Worm (Caenorhabditis elegans) whole organism, L4 larva: ENCODE measurements around the gene nhr-164.

Experiments used
- lsy-2 ChIP-seq, 2 experiments: fragments of 150-350 bp in 1 of 2; sonication (generic microtip) in 1 of 2; optimal IDR thresholded peaks; 2 replicates each; lab custom pipeline; 2014 to 2017; ENCODE audit warnings: missing biosample characterization in 2 of 2, missing genetic modification characterization in 2 of 2
- zag-1 ChIP-seq: fragments of 150-350 bp; optimal IDR thresholded peaks from 2 replicates; lab custom pipeline; 2014; ENCODE audit warnings: missing biosample characterization, missing genetic modification characterization
- ztf-11 ChIP-seq: fragments of 150-350 bp; optimal IDR thresholded peaks from 2 replicates; lab custom pipeline; 2014; ENCODE audit warnings: missing biosample characterization, missing genetic modification characterization

DNA sequence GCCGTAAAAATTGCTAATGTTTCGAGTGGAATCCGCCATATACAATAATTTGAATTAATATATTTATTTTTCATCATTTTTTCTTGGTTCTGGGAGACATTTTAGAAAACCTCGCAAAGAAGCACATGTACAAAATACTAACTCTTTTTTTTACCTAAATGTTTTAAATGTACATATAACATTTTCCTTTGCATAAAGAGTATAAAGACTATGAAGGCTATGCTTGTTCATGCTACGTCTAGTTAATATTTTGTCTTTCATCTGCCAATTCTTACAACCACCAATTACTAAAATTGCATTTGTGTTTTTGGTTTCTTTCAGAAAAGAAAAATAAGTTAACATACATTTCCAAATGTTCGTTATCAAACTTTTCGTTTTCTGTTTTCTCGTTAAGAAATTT is 14.2 kb downstream of the nhr-164 start, which contains the start of gene irld-25:
- no peak for TF ChIP-seq ztf-11 (tag; lab: Kevin White, UChicago)
- TF ChIP-seq lsy-2 (tag; optimal IDR thresholded peaks at IDR 0.05; lab: Kevin White, UChicago): no peak
- TF ChIP-seq zag-1: no peak
